Worm (Caenorhabditis elegans) whole organism, L4 larva: ENCODE measurements around the gene ssr-2.
A peak's percentile ranks its signal among the peaks of the same experiment; 100 is the strongest.
"Not testable (repeated sequence)": the region's sequence is repeated elsewhere in the genome, so short reads cannot be mapped to it uniquely, and the experiment has no call there.

ENCODE experiments used
- D1046.2 ChIP-seq: fragments of 200-800 bp; sonication (Bioruptor generic); IDR thresholded peaks from 2 replicates; pipeline ENCODE4 v1.3.6; 2022; ENCODE audit warnings: missing genetic modification characterization, missing compliant biosample characterization
- F26F4.8 ChIP-seq: fragments of 200-800 bp; sonication (Bioruptor generic); conservative IDR thresholded peaks from 2 replicates; pipeline ENCODE4 v1.3.6; 2022; ENCODE audit warnings: missing genetic modification characterization, missing compliant biosample characterization
- F37D6.2 ChIP-seq: sonication (generic microtip); optimal IDR thresholded peaks from 2 replicates; lab custom pipeline; 2016; ENCODE audit warnings: mild to moderate bottlenecking, missing genetic modification characterization, missing compliant biosample characterization
- F44E2.7 ChIP-seq: fragments of 200-800 bp; sonication (Bioruptor generic); IDR thresholded peaks from 2 replicates; pipeline ENCODE4 v2.1.2; 2022; ENCODE audit warnings: missing genetic modification characterization, missing compliant biosample characterization
- T26A8.4 ChIP-seq: fragments of 200-800 bp; sonication (Bioruptor generic); IDR thresholded peaks from 2 replicates; pipeline ENCODE4 v1.3.6; 2022; ENCODE audit warnings: missing genetic modification characterization, missing compliant biosample characterization
- Y105C5A.15 ChIP-seq: fragments of 200-800 bp; sonication (Bioruptor generic); IDR thresholded peaks from 2 replicates; pipeline ENCODE4 v1.3.6; 2022; ENCODE audit warnings: missing genetic modification characterization, missing compliant biosample characterization
- Y48G9A.11 ChIP-seq: fragments of 200-800 bp; sonication (Bioruptor generic); IDR thresholded peaks from 2 replicates; pipeline ENCODE4 v1.3.6; 2022; ENCODE audit warnings: missing genetic modification reagents, missing genetic modification characterization, missing compliant biosample characterization
- ZK337.2 ChIP-seq: fragments of 200-800 bp; sonication (Bioruptor generic); IDR thresholded peaks from 2 replicates; pipeline ENCODE4 v1.3.6; 2022; ENCODE audit warnings: missing genetic modification reagents, missing genetic modification characterization, missing compliant biosample characterization
- ZK546.5 ChIP-seq, 2 experiments: sonication (generic microtip); optimal IDR thresholded peaks; 2 replicates each; lab custom pipeline; 2017; ENCODE audit warnings: missing biosample characterization in 2 of 2, missing genetic modification characterization in 2 of 2
- aha-1 ChIP-seq: fragments of 150-350 bp; peaks from one replicate; lab custom pipeline; 2014; ENCODE audit warnings: missing biosample characterization, missing genetic modification characterization
- arid-1 ChIP-seq: fragments of 200-800 bp; sonication (Bioruptor generic); conservative IDR thresholded peaks from 2 replicates; pipeline ENCODE4 v1.3.6; 2022; ENCODE audit warnings: missing genetic modification reagents, missing genetic modification characterization, missing compliant biosample characterization
- ceh-44 ChIP-seq: fragments of 200-800 bp; sonication (Bioruptor generic); IDR thresholded peaks from 2 replicates; pipeline ENCODE4 v1.3.6; 2022; ENCODE audit warnings: missing genetic modification reagents, missing genetic modification characterization, missing compliant biosample characterization
- ctbp-1 ChIP-seq: fragments of 200-800 bp; sonication (Bioruptor generic); IDR thresholded peaks from 2 replicates; pipeline ENCODE4 v1.3.6; 2022; ENCODE audit warnings: missing genetic modification reagents, missing genetic modification characterization, missing compliant biosample characterization
- daf-12 ChIP-seq: fragments of 150-350 bp; optimal IDR thresholded peaks from 2 replicates; lab custom pipeline; 2014; ENCODE audit warnings: missing biosample characterization, missing genetic modification reagents, missing genetic modification characterization
- dmd-8 ChIP-seq: fragments of 200-800 bp; sonication (Bioruptor generic); IDR thresholded peaks from 2 replicates; pipeline ENCODE4 v1.3.6; 2022; ENCODE audit warnings: missing genetic modification characterization, missing compliant biosample characterization
- duxl-1 ChIP-seq: sonication (generic microtip); optimal IDR thresholded peaks from 2 replicates; lab custom pipeline; 2016; ENCODE audit warnings: mild to moderate bottlenecking, missing genetic modification characterization, moderate library complexity, missing compliant biosample characterization; ENCODE audit not compliant: poor library complexity
- dve-1 ChIP-seq: sonication (generic microtip); optimal IDR thresholded peaks from 2 replicates; lab custom pipeline; 2017; ENCODE audit warnings: antibody characterized with exemption, mild to moderate bottlenecking, missing genetic modification characterization, missing compliant biosample characterization; ENCODE audit not compliant: insufficient read depth
- egl-43 ChIP-seq: fragments of 200-800 bp; sonication (Bioruptor generic); IDR thresholded peaks from 2 replicates; pipeline ENCODE4 v1.3.6; 2022; ENCODE audit warnings: missing genetic modification reagents, missing genetic modification characterization, missing compliant biosample characterization
- fkh-10 ChIP-seq: fragments of 150-350 bp; optimal IDR thresholded peaks from 2 replicates; lab custom pipeline; 2014; ENCODE audit warnings: missing biosample characterization, missing genetic modification reagents, missing genetic modification characterization
- hlh-30 ChIP-seq: sonication (generic microtip); optimal IDR thresholded peaks from 2 replicates; lab custom pipeline; 2017; ENCODE audit warnings: antibody characterized with exemption, mild to moderate bottlenecking, missing genetic modification characterization, missing compliant biosample characterization; ENCODE audit not compliant: insufficient read depth
- hmg-1.1 ChIP-seq: fragments of 200-800 bp; sonication (Bioruptor generic); IDR thresholded peaks from 2 replicates; pipeline ENCODE4 v1.3.6; 2022; ENCODE audit warnings: missing genetic modification reagents, missing genetic modification characterization, missing compliant biosample characterization
- lim-7 ChIP-seq: fragments of 200-800 bp; sonication (Bioruptor generic); IDR thresholded peaks from 2 replicates; pipeline ENCODE4 v1.3.6; 2022; ENCODE audit warnings: missing genetic modification characterization, missing compliant biosample characterization
- lin-1 ChIP-seq: fragments of 200-800 bp; sonication (Bioruptor generic); IDR thresholded peaks from 2 replicates; pipeline ENCODE4 v1.3.6; 2022; ENCODE audit warnings: missing genetic modification reagents, missing genetic modification characterization, missing compliant biosample characterization
- lin-38 ChIP-seq: fragments of 200-800 bp; sonication (Bioruptor generic); IDR thresholded peaks from 2 replicates; pipeline ENCODE4 v1.3.6; 2022; ENCODE audit warnings: missing genetic modification reagents, missing genetic modification characterization, missing compliant biosample characterization
- madf-5 ChIP-seq, 2 experiments: fragments of 200-800 bp; sonication (Bioruptor generic); IDR thresholded peaks; 2 replicates each; pipeline ENCODE4 v1.3.6; 2022; ENCODE audit warnings: missing compliant biosample characterization in 2 of 2, missing genetic modification characterization in 2 of 2
- madf-9 ChIP-seq: fragments of 200-800 bp; sonication (Bioruptor generic); conservative IDR thresholded peaks from 2 replicates; pipeline ENCODE4 v1.3.6; 2022; ENCODE audit warnings: missing genetic modification reagents, missing genetic modification characterization, missing compliant biosample characterization
- mxl-2 ChIP-seq: fragments of 200-800 bp; sonication (Bioruptor generic); conservative IDR thresholded peaks from 2 replicates; pipeline ENCODE4 v1.3.6; 2022; ENCODE audit warnings: missing genetic modification reagents, missing genetic modification characterization, missing compliant biosample characterization
- nhr-10 ChIP-seq: fragments of 150-350 bp; optimal IDR thresholded peaks from 2 replicates; lab custom pipeline; 2014; ENCODE audit warnings: missing biosample characterization, missing genetic modification characterization
- nhr-41 ChIP-seq: fragments of 200-800 bp; sonication (Bioruptor generic); IDR thresholded peaks from 2 replicates; pipeline ENCODE4 v1.3.6; 2022; ENCODE audit warnings: missing genetic modification reagents, missing genetic modification characterization, missing compliant biosample characterization
- nhr-42 ChIP-seq: fragments of 200-800 bp; sonication (Bioruptor generic); IDR thresholded peaks from 2 replicates; pipeline ENCODE4 v1.3.6; 2022; ENCODE audit warnings: missing genetic modification characterization, missing compliant biosample characterization
- pha-4 ChIP-seq, 2 experiments: fragments of 150-350 bp in 1 of 2; fragments of 200-800 bp in 1 of 2; sonication (Bioruptor generic) in 1 of 2; IDR thresholded peaks in 1 of 2; optimal IDR thresholded peaks in 1 of 2; 2 replicates each; pipeline versions ENCODE4 v1.3.6 to Lab custom; 2014 to 2022; ENCODE audit warnings: missing genetic modification characterization in 2 of 2, missing genetic modification reagents in 2 of 2, missing biosample characterization in 1 of 2, missing compliant biosample characterization in 1 of 2
- php-3 ChIP-seq: fragments of 200-800 bp; sonication (Bioruptor generic); IDR thresholded peaks from 2 replicates; pipeline ENCODE4 v1.3.6; 2022; ENCODE audit warnings: missing genetic modification reagents, missing genetic modification characterization, missing compliant biosample characterization
- rbr-2 ChIP-seq: sonication (generic microtip); optimal IDR thresholded peaks from 2 replicates; lab custom pipeline; 2016; ENCODE audit warnings: missing genotype, missing genetic modification characterization, missing compliant biosample characterization
- set-16 ChIP-seq: fragments of 200-800 bp; sonication (Bioruptor generic); IDR thresholded peaks from 2 replicates; pipeline ENCODE4 v1.3.6; 2022; ENCODE audit warnings: missing genetic modification reagents, missing genetic modification characterization, missing compliant biosample characterization
- snpc-1.2 ChIP-seq: fragments of 200-800 bp; sonication (Bioruptor generic); IDR thresholded peaks from 2 replicates; pipeline ENCODE4 v1.3.6; 2022; ENCODE audit warnings: missing genetic modification reagents, missing genetic modification characterization, missing compliant biosample characterization
- tra-1 ChIP-seq: fragments of 200-800 bp; sonication (Bioruptor generic); IDR thresholded peaks from 2 replicates; pipeline ENCODE4 v1.3.6; 2022; ENCODE audit warnings: missing genetic modification reagents, missing genetic modification characterization, missing compliant biosample characterization
- vab-7 ChIP-seq: fragments of 200-800 bp; sonication (Bioruptor generic); IDR thresholded peaks from 2 replicates; pipeline ENCODE4 v1.3.6; 2022; ENCODE audit warnings: missing genetic modification reagents, missing genetic modification characterization, missing compliant biosample characterization
- zfp-3 ChIP-seq: fragments of 200-800 bp; sonication (Bioruptor generic); conservative IDR thresholded peaks from 2 replicates; pipeline ENCODE4 v1.3.6; 2022; ENCODE audit warnings: missing genetic modification reagents, missing genetic modification characterization, missing compliant biosample characterization

The ssr-2 gene

DNA sequence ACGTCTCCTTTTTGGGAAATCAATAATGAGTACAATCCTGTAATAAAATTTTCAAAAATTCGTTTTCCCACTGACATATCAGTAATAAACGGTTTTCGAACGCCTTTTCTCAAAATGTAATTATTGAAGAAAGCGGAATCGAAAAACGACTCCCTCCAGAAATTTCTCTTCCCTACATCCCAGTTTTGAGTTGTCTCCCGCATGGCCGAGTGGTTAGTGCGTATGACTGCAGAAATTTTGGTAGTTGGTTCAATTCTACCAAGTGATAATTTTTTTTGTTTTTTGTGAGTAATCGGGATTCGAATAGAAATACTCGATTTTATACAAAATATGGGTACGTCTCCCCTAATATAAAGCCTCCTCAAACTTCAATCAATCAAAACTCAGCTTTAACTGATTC is 25.9 kb downstream of the ssr-2 start:
- TF ChIP-seq pha-4 (GFP tag; IDR thresholded peaks at IDR 0.05; lab: Robert Waterston, UW) (peak; percentile 89; the same call in 1 of the 2 replicates), Y48G9A.11 (GFP tag; lab: Robert Waterston, UW) (0 out of 2 replicates have a peak, but pooled peaks have one; percentile 39), ceh-44 (GFP tag; lab: Robert Waterston, UW) (peak; percentile 67; the same call in 1 of the 2 replicates), madf-9 (GFP tag; lab: Robert Waterston, UW) (peak; percentile 67), nhr-41 (peak; percentile 52; the same call in 1 of the 2 replicates), php-3 (GFP tag; lab: Robert Waterston, UW) (peak; percentile 55), F26F4.8 (GFP tag; lab: Robert Waterston, UW) (peak; percentile 76; the same call in 1 of the 2 replicates), D1046.2 (peak; percentile 82), arid-1 (GFP tag; lab: Robert Waterston, UW) (peak; percentile 79), lim-7 (GFP tag; lab: Robert Waterston, UW) (peak; percentile 88), lin-1 (GFP tag; lab: Robert Waterston, UW) (peak; percentile 56; the same call in 1 of the 2 replicates), snpc-1.2 (peak; percentile 87), vab-7 (peak; percentile 87), mxl-2 (0 out of 2 replicates have a peak, but pooled peaks have one; percentile 48), tra-1 (GFP tag; lab: Robert Waterston, UW) (peak; percentile 73; the same call in 1 of the 2 replicates), hmg-1.1 (peak; percentile 60; the same call in 1 of the 2 replicates), T26A8.4 (GFP tag; lab: Robert Waterston, UW) (peak; percentile 42), madf-5 (GFP tag; IDR thresholded peaks at IDR 0.05; lab: Robert Waterston, UW) (0 out of 4 replicates have a peak, but pooled peaks have one; percentile 17 to 68), egl-43 (GFP tag; lab: Robert Waterston, UW) (peak; percentile 86), zfp-3 (GFP tag; lab: Robert Waterston, UW) (0 out of 2 replicates have a peak, but pooled peaks have one; percentile 33), dmd-8 (GFP tag; lab: Robert Waterston, UW) (peak; percentile 63; the same call in 1 of the 2 replicates), Y105C5A.15 (GFP tag; lab: Robert Waterston, UW) (0 out of 2 replicates have a peak, but pooled peaks have one; percentile 74), nhr-42 (GFP tag; lab: Robert Waterston, UW) (0 out of 2 replicates have a peak, but pooled peaks have one; percentile 57), ZK337.2 (GFP tag; lab: Robert Waterston, UW) (peak; percentile 87), F44E2.7 (GFP tag; lab: Robert Waterston, UW) (peak; percentile 91; the same call in 1 of the 2 replicates), lin-38 (peak; percentile 70), ctbp-1 (GFP tag; lab: Robert Waterston, UW) (peak; percentile 64; the same call in 1 of the 2 replicates)
- TF ChIP-seq pha-4 (tag; optimal IDR thresholded peaks at IDR 0.05; lab: Kevin White, UChicago): not testable (repeated sequence)

DNA sequence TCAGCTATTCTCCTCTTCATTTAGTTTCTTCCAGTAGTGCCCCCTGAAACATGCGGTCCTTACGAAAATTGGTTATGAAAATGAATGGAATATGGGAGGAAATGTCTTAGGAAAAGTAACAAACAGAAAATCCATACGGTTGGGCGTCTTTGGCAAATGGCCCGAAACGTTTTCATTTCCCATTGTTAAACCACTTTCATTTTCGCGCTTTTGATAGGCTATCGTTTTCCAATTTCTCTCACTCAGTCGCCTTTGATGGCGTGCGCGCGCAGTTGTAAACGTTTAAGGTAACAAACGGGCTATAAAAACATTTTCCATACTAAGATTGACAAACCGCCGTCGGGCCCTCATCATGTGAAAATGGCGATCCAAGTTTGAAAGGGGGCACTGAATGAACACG is 32.5 kb downstream of the ssr-2 start:
- TF ChIP-seq duxl-1: no peak
- TF ChIP-seq hlh-30 (tag; lab: Kevin White, UChicago): peak; percentile 24

DNA sequence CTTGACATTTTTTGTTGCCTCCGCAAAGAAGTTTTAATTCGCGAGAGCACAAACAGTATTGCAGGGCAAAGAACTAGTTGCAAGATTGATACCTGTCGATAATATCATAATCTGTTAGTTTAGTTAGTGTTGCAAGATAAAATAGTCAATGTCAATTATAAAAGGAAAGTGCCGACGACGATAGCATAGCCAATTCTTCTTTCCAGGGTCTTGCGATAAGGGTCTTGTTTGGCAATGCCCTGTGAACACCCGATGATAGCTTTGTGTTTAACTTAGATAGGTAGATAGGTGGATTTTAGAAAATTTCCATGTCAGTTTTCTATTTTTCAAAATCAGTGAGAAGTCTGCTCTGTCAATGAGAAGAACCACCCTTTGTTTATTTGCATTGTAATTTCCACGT is 33.2 kb downstream of the ssr-2 start:
- no peak for TF ChIP-seq rbr-2
- no peak for TF ChIP-seq ZK546.5 (tag; optimal IDR thresholded peaks at IDR 0.05; lab: Kevin White, UChicago)
- TF ChIP-seq dve-1 (tag; lab: Kevin White, UChicago): peak; percentile 2
- TF ChIP-seq fkh-10 (GFP tag; lab: Kevin White, UChicago): no peak

DNA sequence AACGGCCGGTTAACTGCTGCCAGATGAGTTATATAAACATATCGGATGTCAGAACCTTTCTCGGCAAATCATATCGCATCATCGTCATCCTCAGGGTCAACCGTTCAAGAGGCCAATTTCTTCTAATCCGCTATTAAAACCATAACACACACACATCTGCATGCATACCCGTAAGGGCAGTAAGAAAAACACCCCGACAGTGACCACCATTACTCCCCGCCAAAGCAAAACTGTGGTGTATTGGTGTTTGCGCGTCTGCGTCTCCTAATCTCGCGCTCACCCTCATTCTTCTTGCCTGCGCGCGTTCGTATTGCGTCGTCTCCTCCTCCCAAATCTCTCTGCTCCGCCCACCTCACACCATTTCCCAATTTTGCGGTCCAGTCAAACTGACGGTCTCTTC is 34.0 kb downstream of the ssr-2 start:
- TF ChIP-seq tra-1 (GFP tag; lab: Robert Waterston, UW) (no peak), F37D6.2 (no peak), daf-12 (tag; lab: Kevin White, UChicago) (no peak), aha-1 (tag; lab: Kevin White, UChicago) (peak; percentile 68), nhr-10 (tag; lab: Kevin White, UChicago) (no peak), fkh-10 (GFP tag; lab: Kevin White, UChicago) (no peak), pha-4 (GFP tag; IDR thresholded peaks at IDR 0.05; lab: Robert Waterston, UW) (no peak), pha-4 (tag; optimal IDR thresholded peaks at IDR 0.05; lab: Kevin White, UChicago) (no peak), set-16 (GFP tag; lab: Robert Waterston, UW) (0 out of 2 replicates have a peak, but pooled peaks have one; percentile 12), F44E2.7 (GFP tag; lab: Robert Waterston, UW) (no peak)
